Worm (Caenorhabditis elegans): Measurements from ENCODE around the gene ech-2.

ech-2 gene

DNA sequence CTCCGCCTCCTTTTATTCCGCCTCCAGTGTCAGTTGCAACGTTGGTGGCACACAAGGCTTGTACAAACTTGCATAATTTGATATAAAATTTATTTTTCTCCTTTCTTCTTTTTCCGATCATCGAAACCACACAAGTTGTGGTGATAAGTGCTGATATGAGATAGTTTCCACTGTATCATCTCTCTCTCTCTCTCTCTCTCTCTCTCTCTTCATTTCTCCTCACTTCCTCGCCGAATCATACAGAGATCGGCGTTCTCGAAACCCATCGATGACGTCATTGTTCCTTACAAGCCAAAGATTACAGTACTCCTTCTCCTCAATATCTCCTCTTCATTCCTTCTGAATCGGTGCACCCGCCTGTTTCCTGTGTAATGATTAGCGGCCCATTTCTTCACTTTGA, 43.2 kb upstream of the ech-2 start, which contains the start of gene nhr-43:
nhr-43 (plus strand) TSS at position 233 of the 400 bp plus-strand sequence.
- TF ChIP-seq lsy-2 (tag; optimal IDR thresholded peaks at IDR 0.05): peak in 1 of 2 experiments; percentile 42
- TF ChIP-seq hlh-11 (tag; optimal IDR thresholded peaks at IDR 0.05): peak; percentile 52
- peak; percentile 8 for TF ChIP-seq aha-1 (tag)
- no peak for TF ChIP-seq F10B5.3 (tag; optimal IDR thresholded peaks at IDR 0.05)
- no peak for TF ChIP-seq fos-1 (tag; optimal IDR thresholded peaks at IDR 0.05)
- TF ChIP-seq spr-1 (tag; optimal IDR thresholded peaks at IDR 0.05): no peak
- no peak for TF ChIP-seq zip-11 (GFP tag; IDR thresholded peaks at IDR 0.05)
- TF ChIP-seq ceh-82 (tag; optimal IDR thresholded peaks at IDR 0.05): no peak
- peak; percentile 68 for TF ChIP-seq nhr-48 (tag; optimal IDR thresholded peaks at IDR 0.05)
- TF ChIP-seq nhr-237 (tag; optimal IDR thresholded peaks at IDR 0.05): no peak
- TF ChIP-seq nhr-10 (tag; optimal IDR thresholded peaks at IDR 0.05): peak; percentile 33
- no peak for TF ChIP-seq lin-38 (GFP tag; IDR thresholded peaks at IDR 0.05)
- no peak for TF ChIP-seq nhr-41 (GFP tag; IDR thresholded peaks at IDR 0.05)
- peak; percentile 42 for TF ChIP-seq nhr-28 (tag; optimal IDR thresholded peaks at IDR 0.05)
- TF ChIP-seq nhr-102 (tag; optimal IDR thresholded peaks at IDR 0.05): no peak
- TF ChIP-seq spr-3 (GFP tag; optimal IDR thresholded peaks at IDR 0.05): no peak
- TF ChIP-seq Y48G9A.11 (GFP tag; IDR thresholded peaks at IDR 0.05): no peak
- TF ChIP-seq lin-29 (GFP tag; IDR thresholded peaks at IDR 0.05): no peak
- TF ChIP-seq tra-1 (GFP tag; IDR thresholded peaks at IDR 0.05): 0 out of 2 replicates have a peak, but pooled peaks have one; percentile 10
- TF ChIP-seq T20F7.1 (GFP tag; optimal IDR thresholded peaks at IDR 0.05): no peak
- TF ChIP-seq egl-27 (tag; optimal IDR thresholded peaks at IDR 0.05): no peak
- no peak for TF ChIP-seq ceh-62 (tag; optimal IDR thresholded peaks at IDR 0.05)

- TF ChIP-seq nhr-28 (tag; optimal IDR thresholded peaks at IDR 0.05) (peak; percentile 87), cey-2 (tag; optimal IDR thresholded peaks at IDR 0.05; ENCODE audit: borderline replicate concordance, insufficient read depth) (peak; percentile 8), F26F4.8 (GFP tag; conservative IDR thresholded peaks at IDR 0.05) (no peak), mxl-2 (GFP tag; conservative IDR thresholded peaks at IDR 0.05) (no peak), arid-1 (GFP tag; conservative IDR thresholded peaks at IDR 0.05) (no peak), daf-16 (GFP tag; optimal IDR thresholded peaks at IDR 0.05) (no peak), daf-16 (tag; optimal IDR thresholded peaks at IDR 0.05) (no peak), Y105C5A.15 (GFP tag; IDR thresholded peaks at IDR 0.05) (no peak), ztf-11 (tag; optimal IDR thresholded peaks at IDR 0.05) (no peak), hlh-11 (tag; optimal IDR thresholded peaks at IDR 0.05) (peak; percentile 53), Y5F2A.4 (GFP tag; optimal IDR thresholded peaks at IDR 0.05) (no peak), zfp-3 (GFP tag; conservative IDR thresholded peaks at IDR 0.05) (no peak), zag-1 (tag; optimal IDR thresholded peaks at IDR 0.05) (no peak), T20F7.1 (GFP tag; optimal IDR thresholded peaks at IDR 0.05) (no peak), F10B5.3 (tag; optimal IDR thresholded peaks at IDR 0.05) (no peak), ceh-20 (GFP tag; IDR thresholded peaks at IDR 0.05) (no peak), snpc-1.2 (GFP tag; IDR thresholded peaks at IDR 0.05) (no peak), rbr-2 (tag; optimal IDR thresholded peaks at IDR 0.05) (no peak), fos-1 (tag; optimal IDR thresholded peaks at IDR 0.05) (no peak), nhr-102 (tag; optimal IDR thresholded peaks at IDR 0.05) (no peak), sdz-12 (GFP tag; optimal IDR thresholded peaks at IDR 0.05) (no peak), skn-1 (tag; optimal IDR thresholded peaks at IDR 0.05) (no peak), T26A8.4 (GFP tag; IDR thresholded peaks at IDR 0.05) (no peak), unc-62 (GFP tag; optimal IDR thresholded peaks at IDR 0.05 in 1 of 2) (peak in 1 of 2 experiments; percentile 85), unc-62 (tag; optimal IDR thresholded peaks at IDR 0.05) (no peak), spr-3 (GFP tag; optimal IDR thresholded peaks at IDR 0.05) (no peak), vab-7 (GFP tag; IDR thresholded peaks at IDR 0.05) (no peak), zfp-2 (tag; optimal IDR thresholded peaks at IDR 0.05) (no peak), lin-29 (GFP tag; IDR thresholded peaks at IDR 0.05) (no peak), aha-1 (tag) (peak; percentile 91), fkh-10 (GFP tag; optimal IDR thresholded peaks at IDR 0.05) (no peak), hmg-1.1 (GFP tag; IDR thresholded peaks at IDR 0.05) (no peak), nhr-25 (tag; optimal IDR thresholded peaks at IDR 0.05; ENCODE audit: borderline replicate concordance, insufficient read depth) (no peak), snpc-4 (tag; optimal IDR thresholded peaks at IDR 0.05) (no peak), madf-9 (GFP tag; conservative IDR thresholded peaks at IDR 0.05) (no peak), saeg-2 (GFP tag; IDR thresholded peaks at IDR 0.05) (no peak), ama-1 (optimal IDR thresholded peaks at IDR 0.05) (no peak), egl-43 (GFP tag; IDR thresholded peaks at IDR 0.05) (no peak)
Measured at ce11 chrIV:11897710-11898109, 41.6 kb upstream of the ech-2 start.
